Worm (Caenorhabditis elegans) whole organism, L3 larva: Measurements from ENCODE around the gene Y51H7BR.8.

Source experiments
- fkh-10 ChIP-seq: sonication (generic microtip); optimal IDR thresholded peaks from 2 replicates; lab custom pipeline; 2017; ENCODE audit warnings: missing biosample characterization, missing genetic modification reagents, missing genetic modification characterization
- nfya-1 ChIP-seq: sonication (generic microtip); optimal IDR thresholded peaks from 2 replicates; lab custom pipeline; 2017; ENCODE audit warnings: missing genetic modification characterization, mild to moderate bottlenecking, missing compliant biosample characterization, antibody characterized with exemption, moderate library complexity; ENCODE audit not compliant: insufficient read depth
- nhr-11 ChIP-seq: fragments of 150-350 bp; optimal IDR thresholded peaks from 2 replicates; lab custom pipeline; 2014; ENCODE audit warnings: missing biosample characterization, missing genetic modification characterization

ce11 chrII:1490813-1491212, 28.2 kb upstream of the Y51H7BR.8 start:
- TF ChIP-seq nfya-1 (no peak), fkh-10 (GFP tag; lab: Kevin White, UChicago) (no peak), nhr-11 (tag; lab: Kevin White, UChicago) (no peak)
